Fruit fly (Drosophila melanogaster) whole organism, embryonic: ENCODE data around the gene Tim9b.

Experiments used
- Asciz ChIP-seq: fragments of 200-800 bp; sonication (Bioruptor generic); optimal IDR thresholded peaks from 2 replicates; lab custom pipeline; 2017; ENCODE audit warnings: missing biosample characterization, mild to moderate bottlenecking, missing genetic modification characterization, missing genetic modification reagents
- Atf3 ChIP-seq: fragments of 200-800 bp; sonication (Bioruptor generic); optimal IDR thresholded peaks from 3 replicates; lab custom pipeline; 2016; ENCODE audit warnings: missing biosample characterization, missing genetic modification characterization
- Bgb ChIP-seq: fragments of 200-800 bp; sonication (Bioruptor generic); IDR thresholded peaks from 2 replicates; pipeline ENCODE4 v1.3.6; 2022; ENCODE audit warnings: missing biosample characterization, missing genetic modification characterization; ENCODE audit not compliant: partially characterized antibody
- CG1024 ChIP-seq: fragments of 200-800 bp; sonication (Bioruptor generic); IDR thresholded peaks from 2 replicates; pipeline ENCODE4 v1.3.6; 2022; ENCODE audit warnings: missing biosample characterization, missing genetic modification characterization
- CG10543 ChIP-seq: fragments of 200-800 bp; sonication (Bioruptor generic); optimal IDR thresholded peaks from 3 replicates; lab custom pipeline; 2017; ENCODE audit warnings: missing biosample characterization, mild to moderate bottlenecking, missing genetic modification characterization, moderate library complexity
- CG10654 ChIP-seq: fragments of 200-800 bp; sonication (Bioruptor generic); optimal IDR thresholded peaks from 2 replicates; lab custom pipeline; 2016; ENCODE audit warnings: missing biosample characterization, missing genetic modification characterization
- CG11085 ChIP-seq: fragments of 200-800 bp; sonication (Bioruptor generic); IDR thresholded peaks from 2 replicates; pipeline ENCODE4 v1.3.6; 2022; ENCODE audit warnings: missing biosample characterization, missing genetic modification characterization
- CG12219 ChIP-seq: fragments of 200-800 bp; sonication (Bioruptor generic); optimal IDR thresholded peaks from 3 replicates; lab custom pipeline; 2018; ENCODE audit warnings: missing biosample characterization, mild to moderate bottlenecking, missing genetic modification characterization
- CG12769 ChIP-seq: fragments of 200-800 bp; sonication (Bioruptor generic); optimal IDR thresholded peaks from 2 replicates; lab custom pipeline; 2019; ENCODE audit warnings: missing biosample characterization, mild to moderate bottlenecking, missing genetic modification characterization, moderate library complexity
- CG13894 ChIP-seq: fragments of 200-800 bp; sonication (Bioruptor generic); optimal IDR thresholded peaks from 3 replicates; lab custom pipeline; 2018; ENCODE audit warnings: missing biosample characterization, mild to moderate bottlenecking, missing genetic modification characterization, moderate library complexity
- CG14050 ChIP-seq: fragments of 200-800 bp; sonication (Bioruptor generic); IDR thresholded peaks from 3 replicates; pipeline ENCODE4 v1.3.6; 2022; ENCODE audit warnings: missing biosample characterization, missing genetic modification characterization
- CG1529 ChIP-seq: fragments of 200-800 bp; sonication (Bioruptor generic); optimal IDR thresholded peaks from 3 replicates; lab custom pipeline; 2018; ENCODE audit warnings: missing biosample characterization, missing genetic modification characterization
- CG1602 ChIP-seq: fragments of 200-800 bp; sonication (Bioruptor generic); optimal IDR thresholded peaks from 3 replicates; lab custom pipeline; 2016; ENCODE audit warnings: missing biosample characterization, missing genetic modification characterization
- CG16813 ChIP-seq: fragments of 200-800 bp; sonication (Bioruptor generic); IDR thresholded peaks from 3 replicates; pipeline ENCODE4 v1.3.6; 2022; ENCODE audit warnings: missing biosample characterization, missing genetic modification characterization; ENCODE audit not compliant: partially characterized antibody
- CG17186 ChIP-seq: fragments of 200-800 bp; sonication (Bioruptor generic); optimal IDR thresholded peaks from 3 replicates; lab custom pipeline; 2017; ENCODE audit warnings: missing biosample characterization, missing genetic modification reagents, missing genetic modification characterization
- CG17912 ChIP-seq: fragments of 200-800 bp; sonication (Bioruptor generic); optimal IDR thresholded peaks from 2 replicates; lab custom pipeline; 2018; ENCODE audit warnings: missing biosample characterization, mild to moderate bottlenecking, missing genetic modification characterization
- CG2199 ChIP-seq: fragments of 200-800 bp; sonication (Bioruptor generic); IDR thresholded peaks from 3 replicates; pipeline ENCODE4 v1.3.6; 2022; ENCODE audit warnings: missing biosample characterization, missing genetic modification characterization
- CG3163 ChIP-seq: fragments of 200-800 bp; sonication (Bioruptor generic); optimal IDR thresholded peaks from 3 replicates; lab custom pipeline; 2016; ENCODE audit warnings: missing biosample characterization, missing genetic modification characterization
- CG33557 ChIP-seq: fragments of 200-800 bp; sonication (Bioruptor generic); optimal IDR thresholded peaks from 2 replicates; lab custom pipeline; 2019; ENCODE audit warnings: missing biosample characterization, mild to moderate bottlenecking, missing genetic modification characterization, moderate library complexity
- CG34224 ChIP-seq: fragments of 200-800 bp; sonication (Bioruptor generic); IDR thresholded peaks from 3 replicates; pipeline ENCODE4 v1.3.6; 2022; ENCODE audit warnings: missing biosample characterization, missing genetic modification characterization; ENCODE audit not compliant: partially characterized antibody
- CG7372 ChIP-seq: fragments of 200-800 bp; sonication (Bioruptor generic); IDR thresholded peaks from 2 replicates; pipeline ENCODE4 v1.3.6; 2022; ENCODE audit warnings: missing biosample characterization, missing genetic modification characterization
- CG7745 ChIP-seq: fragments of 200-800 bp; sonication (Bioruptor generic); optimal IDR thresholded peaks from 2 replicates; lab custom pipeline; 2018; ENCODE audit warnings: missing biosample characterization, mild to moderate bottlenecking, missing genetic modification characterization, moderate library complexity
- CG8478 ChIP-seq: fragments of >200 bp; optimal IDR thresholded peaks from 2 replicates; lab custom pipeline; 2018
- CG9876 ChIP-seq: fragments of 200-800 bp; sonication (Bioruptor generic); optimal IDR thresholded peaks from 2 replicates; lab custom pipeline; 2016; ENCODE audit warnings: missing biosample characterization, missing genetic modification characterization
- CG9932 ChIP-seq: fragments of 200-800 bp; sonication (Bioruptor generic); IDR thresholded peaks from 2 replicates; pipeline ENCODE4 v1.3.6; 2022; ENCODE audit warnings: missing biosample characterization, missing genetic modification characterization
- Dip2 ChIP-seq: fragments of 200-800 bp; sonication (Bioruptor generic); IDR thresholded peaks from 2 replicates; pipeline ENCODE4 v1.3.6; 2022; ENCODE audit warnings: missing biosample characterization, missing genetic modification characterization
- Dp ChIP-seq: fragments of 200-800 bp; sonication (Bioruptor generic); optimal IDR thresholded peaks from 2 replicates; lab custom pipeline; 2018; ENCODE audit warnings: missing biosample characterization, mild to moderate bottlenecking, missing genetic modification characterization, moderate library complexity
- HLH3B ChIP-seq: fragments of 200-800 bp; sonication (Bioruptor generic); IDR thresholded peaks from 2 replicates; pipeline ENCODE4 v1.3.6; 2022; ENCODE audit warnings: missing biosample characterization, missing genetic modification characterization
- HLHmδ ChIP-seq: fragments of 200-800 bp; sonication (Bioruptor generic); optimal IDR thresholded peaks from 2 replicates; lab custom pipeline; 2018; ENCODE audit warnings: missing biosample characterization, mild to moderate bottlenecking, missing genetic modification characterization, moderate library complexity
- Hey ChIP-seq: fragments of 200-800 bp; sonication (Bioruptor generic); optimal IDR thresholded peaks from 3 replicates; lab custom pipeline; 2018; ENCODE audit warnings: missing biosample characterization, mild to moderate bottlenecking, missing genetic modification characterization
- Hr78 ChIP-seq, 2 experiments: fragments of 200-800 bp in 1 of 2; fragments of >200 bp in 1 of 2; sonication (Bioruptor generic) in 1 of 2; optimal IDR thresholded peaks; 2 replicates each; lab custom pipeline; 2017 to 2019; ENCODE audit warnings: missing biosample characterization in 2 of 2, missing genetic modification characterization in 2 of 2, mild to moderate bottlenecking in 1 of 2, moderate library complexity in 1 of 2
- Pdp1 ChIP-seq, 2 experiments: fragments of 200-800 bp; sonication (Bioruptor generic); optimal IDR thresholded peaks; 3 replicates each; lab custom pipeline; 2016; ENCODE audit warnings: missing biosample characterization in 2 of 2, missing genetic modification characterization in 2 of 2, mild to moderate bottlenecking in 1 of 2, moderate library complexity in 1 of 2
- Side ChIP-seq: fragments of 200-800 bp; sonication (Bioruptor generic); optimal IDR thresholded peaks from 2 replicates; lab custom pipeline; 2016; ENCODE audit warnings: missing biosample characterization, missing genetic modification characterization
- Vsx1 ChIP-seq: fragments of 200-800 bp; sonication (Bioruptor generic); optimal IDR thresholded peaks from 2 replicates; lab custom pipeline; 2017; ENCODE audit warnings: missing biosample characterization, mild to moderate bottlenecking, missing genetic modification characterization, missing genetic modification reagents
- YL-1 ChIP-seq: fragments of 200-800 bp; sonication (Bioruptor generic); optimal IDR thresholded peaks from 3 replicates; lab custom pipeline; 2017; ENCODE audit warnings: missing biosample characterization, mild to moderate bottlenecking, missing genetic modification characterization
- hb ChIP-seq: fragments of 200-800 bp; sonication (Bioruptor generic); IDR thresholded peaks from 3 replicates; pipeline ENCODE4 v1.3.6; 2022; ENCODE audit warnings: missing biosample characterization, missing genetic modification characterization; ENCODE audit not compliant: partially characterized antibody
- ind ChIP-seq: fragments of 200-800 bp; sonication (Bioruptor generic); optimal IDR thresholded peaks from 3 replicates; lab custom pipeline; 2016; ENCODE audit warnings: missing biosample characterization, missing genetic modification characterization
- kah ChIP-seq: fragments of 200-800 bp; sonication (Bioruptor generic); optimal IDR thresholded peaks from 2 replicates; lab custom pipeline; 2018; ENCODE audit warnings: missing biosample characterization, mild to moderate bottlenecking, missing genetic modification characterization
- kay ChIP-seq: fragments of 200-800 bp; sonication (Bioruptor generic); optimal IDR thresholded peaks from 2 replicates; lab custom pipeline; 2016; ENCODE audit warnings: missing biosample characterization, missing genetic modification characterization
- lbe ChIP-seq: fragments of 200-800 bp; sonication (Bioruptor generic); optimal IDR thresholded peaks from 2 replicates; lab custom pipeline; 2016; ENCODE audit warnings: missing biosample characterization, mild to moderate bottlenecking, missing genetic modification characterization
- lola ChIP-seq, 3 experiments: fragments of >200 bp in 2 of 3; fragments of 200-800 bp in 1 of 3; sonication (Bioruptor generic) in 1 of 3; optimal IDR thresholded peaks; 2 replicates each; lab custom pipeline; 2017 to 2019; ENCODE audit warnings: missing biosample characterization in 3 of 3, missing genetic modification characterization in 3 of 3, mild to moderate bottlenecking in 1 of 3, moderate library complexity in 1 of 3
- nau ChIP-seq: fragments of 200-800 bp; sonication (Bioruptor generic); optimal IDR thresholded peaks from 3 replicates; lab custom pipeline; 2017; ENCODE audit warnings: missing biosample characterization, mild to moderate bottlenecking, missing genetic modification characterization, missing genetic modification reagents
- oc ChIP-seq: fragments of 200-800 bp; sonication (Bioruptor generic); optimal IDR thresholded peaks from 2 replicates; lab custom pipeline; 2018; ENCODE audit warnings: missing biosample characterization, mild to moderate bottlenecking, missing genetic modification characterization, moderate library complexity
- ranshi ChIP-seq: fragments of 200-800 bp; sonication (Bioruptor generic); IDR thresholded peaks from 2 replicates; pipeline ENCODE4 v1.3.6; 2022; ENCODE audit warnings: missing biosample characterization, missing genetic modification characterization
- run ChIP-seq: fragments of 200-800 bp; sonication (Bioruptor generic); optimal IDR thresholded peaks from 3 replicates; lab custom pipeline; 2018; ENCODE audit warnings: missing biosample characterization, mild to moderate bottlenecking, missing genetic modification characterization
- sim ChIP-seq: fragments of 200-800 bp; sonication (Bioruptor generic); IDR thresholded peaks from 2 replicates; pipeline ENCODE4 v1.3.6; 2022; ENCODE audit warnings: missing biosample characterization, missing genetic modification characterization
- vnd ChIP-seq: fragments of 200-800 bp; sonication (Bioruptor generic); IDR thresholded peaks from 3 replicates; pipeline ENCODE4 v1.3.6; 2022; ENCODE audit warnings: missing biosample characterization, missing genetic modification characterization; ENCODE audit not compliant: partially characterized antibody
- zen2 ChIP-seq: fragments of 200-800 bp; sonication (Bioruptor generic); IDR thresholded peaks from 3 replicates; pipeline ENCODE4 v1.3.6; 2022; ENCODE audit warnings: missing biosample characterization, missing genetic modification characterization; ENCODE audit not compliant: partially characterized antibody
- zf30C ChIP-seq: fragments of 200-800 bp; sonication (Bioruptor generic); optimal IDR thresholded peaks from 3 replicates; lab custom pipeline; 2018; ENCODE audit warnings: missing biosample characterization, mild to moderate bottlenecking, missing genetic modification characterization
- zfh1 ChIP-seq: fragments of 200-800 bp; sonication (Bioruptor generic); IDR thresholded peaks from 3 replicates; pipeline ENCODE4 v1.3.6; 2022; ENCODE audit warnings: missing biosample characterization, missing genetic modification characterization

Gene Tim9b

DNA sequence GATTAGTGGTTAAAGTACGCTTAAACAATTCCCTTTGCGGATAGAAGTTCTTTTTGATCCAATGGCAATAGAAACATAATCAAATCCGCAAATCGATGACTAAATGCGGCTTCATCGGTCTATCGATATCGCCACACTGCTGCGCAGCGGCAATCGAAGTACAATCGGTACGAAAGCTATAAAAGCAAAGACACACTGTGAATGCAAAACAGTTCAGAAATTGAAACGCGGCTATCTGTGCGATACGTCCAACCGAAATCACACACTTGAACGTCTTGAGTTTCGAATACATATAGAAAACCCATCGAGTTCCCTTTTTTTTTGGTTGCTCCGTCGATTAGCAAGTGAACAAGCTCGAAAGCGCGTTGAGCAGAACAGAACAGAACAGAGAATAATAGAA, 13.3 kb downstream of the Tim9b start, which contains the start of gene CG14207 (continued):
- no peak for TF ChIP-seq CG9876 (GFP tag; lab: Kevin White, UChicago)
- TF ChIP-seq Vsx1: no peak
- no peak for TF ChIP-seq CG7372 (GFP tag; lab: Robert Waterston, UW)
- TF ChIP-seq CG34224: peak; percentile 73
- TF ChIP-seq kah (GFP tag; lab: Kevin White, UChicago): no peak
- TF ChIP-seq lola (GFP tag; optimal IDR thresholded peaks at IDR 0.05; lab: Kevin White, UChicago): no peak
- TF ChIP-seq Dp (GFP tag; lab: Kevin White, UChicago): peak; percentile 78
- TF ChIP-seq CG7745: no peak
- TF ChIP-seq sim (GFP tag; lab: Robert Waterston, UW): no peak
- TF ChIP-seq Atf3 (GFP tag; lab: Kevin White, UChicago): no peak
- TF ChIP-seq CG17912 (GFP tag; lab: Kevin White, UChicago): no peak
- no peak for TF ChIP-seq CG2199 (GFP tag; lab: Robert Waterston, UW)
- TF ChIP-seq CG12769: no peak
- no peak for TF ChIP-seq HLH3B (GFP tag; lab: Robert Waterston, UW)
- peak; percentile 78 for TF ChIP-seq Bgb
- no peak for TF ChIP-seq oc (tag; lab: Kevin White, UChicago)
- TF ChIP-seq Hey (tag; lab: Kevin White, UChicago): no peak
- TF ChIP-seq kay (GFP tag; lab: Kevin White, UChicago): no peak
- TF ChIP-seq CG17186 (GFP tag; lab: Kevin White, UChicago): peak; percentile 23
- peak; percentile 29; the same call in 1 of the 2 replicates for TF ChIP-seq CG9932 (GFP tag; lab: Robert Waterston, UW)
- no peak for TF ChIP-seq Side (GFP tag; lab: Kevin White, UChicago)
- no peak for TF ChIP-seq HLHmδ (GFP tag; lab: Kevin White, UChicago)
- peak; percentile 62; the same call in 2 of the 3 replicates for TF ChIP-seq CG16813 (GFP tag; lab: Robert Waterston, UW)
- TF ChIP-seq vnd (GFP tag; lab: Robert Waterston, UW): peak; percentile 65
- TF ChIP-seq ind (GFP tag; lab: Kevin White, UChicago): no peak
- TF ChIP-seq Hr78 (GFP tag; optimal IDR thresholded peaks at IDR 0.05; lab: Kevin White, UChicago): no peak
- TF ChIP-seq run (tag; lab: Kevin White, UChicago): no peak
- TF ChIP-seq CG11085: no peak
- no peak for TF ChIP-seq zfh1
- TF ChIP-seq ranshi (GFP tag; lab: Robert Waterston, UW): no peak
- TF ChIP-seq hb (GFP tag; lab: Robert Waterston, UW): peak; percentile 75; the same call in 2 of the 3 replicates
- no peak for TF ChIP-seq zf30C (GFP tag; lab: Kevin White, UChicago)
- no peak for TF ChIP-seq CG12219 (GFP tag; lab: Kevin White, UChicago)
- peak in 1 of 2 experiments; percentile 6 for TF ChIP-seq Pdp1 (GFP tag; optimal IDR thresholded peaks at IDR 0.05; lab: Kevin White, UChicago)
- TF ChIP-seq CG8478: no peak
- no peak for TF ChIP-seq CG33557
- TF ChIP-seq CG1602: no peak
- peak; percentile 42 for TF ChIP-seq lbe
- no peak for TF ChIP-seq CG1024 (GFP tag; lab: Robert Waterston, UW)
- no peak for TF ChIP-seq CG10654 (GFP tag; lab: Kevin White, UChicago)
- no peak for TF ChIP-seq CG14050
- TF ChIP-seq nau (GFP tag; lab: Kevin White, UChicago): no peak
- TF ChIP-seq CG1529 (GFP tag; lab: Kevin White, UChicago): peak; percentile 6
- TF ChIP-seq CG3163 (GFP tag; lab: Kevin White, UChicago): peak; percentile 19
- TF ChIP-seq CG10543 (GFP tag; lab: Kevin White, UChicago): peak; percentile 40
- peak; percentile 10 for TF ChIP-seq YL-1 (GFP tag; lab: Kevin White, UChicago)
- no peak for TF ChIP-seq Asciz (GFP tag; lab: Kevin White, UChicago)
- TF ChIP-seq zen2 (GFP tag; lab: Robert Waterston, UW): peak; percentile 67
- no peak for TF ChIP-seq Dip2 (GFP tag; lab: Robert Waterston, UW)
- TF ChIP-seq CG13894 (tag; lab: Kevin White, UChicago): peak; percentile 52
